Fruit fly (Drosophila melanogaster): ENCODE data around the gene CG12402.
A peak's percentile ranks its signal among the peaks of the same experiment; 100 is the strongest.

CG12402 gene

DNA sequence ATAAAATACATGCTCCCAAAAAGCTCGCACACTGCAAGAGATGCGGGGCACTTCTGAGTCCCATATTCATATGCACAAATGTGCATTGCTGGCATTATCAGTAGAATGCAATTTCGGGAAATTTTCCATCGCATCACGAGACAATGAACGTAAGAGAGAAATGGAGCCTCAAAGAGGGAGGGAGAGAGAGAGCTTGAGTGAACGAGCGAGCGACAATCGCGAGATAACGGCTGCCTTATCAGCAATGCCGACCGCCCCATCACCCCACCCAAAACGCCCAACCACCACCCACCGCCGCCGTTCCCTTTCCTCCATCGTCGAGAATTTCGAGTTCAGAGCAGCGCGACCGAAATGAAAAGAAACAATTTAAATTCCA lies 52.2 kb downstream of the CG12402 start (continued):
- TF ChIP-seq CG12155 (GFP tag; optimal IDR thresholded peaks at IDR 0.05) (no peak), peb (GFP tag; IDR thresholded peaks at IDR 0.05) (no peak), CG7271 (tag; optimal IDR thresholded peaks at IDR 0.05) (no peak), ranshi (GFP tag; IDR thresholded peaks at IDR 0.05) (no peak), repo (GFP tag; optimal IDR thresholded peaks at IDR 0.05) (no peak), Optix (GFP tag; IDR thresholded peaks at IDR 0.05) (no peak), z (GFP tag; IDR thresholded peaks at IDR 0.05) (peak; percentile 76; the same call in 2 of the 3 replicates), rib (GFP tag; IDR thresholded peaks at IDR 0.05) (0 out of 2 replicates have a peak, but pooled peaks have one; percentile 35), sisA (GFP tag; IDR thresholded peaks at IDR 0.05) (no peak), mirr (GFP tag; optimal IDR thresholded peaks at IDR 0.05) (peak; percentile 55), bowl (GFP tag; IDR thresholded peaks at IDR 0.05) (no peak), CG10543 (GFP tag; optimal IDR thresholded peaks at IDR 0.05) (peak; percentile 73), GATAe (GFP tag; conservative IDR thresholded peaks at IDR 0.05) (peak; percentile 94), cg (GFP tag; optimal IDR thresholded peaks at IDR 0.05) (peak; percentile 21), CG10366 (GFP tag; IDR thresholded peaks at IDR 0.05) (no peak), CG13123 (GFP tag; optimal IDR thresholded peaks at IDR 0.05) (no peak), br (optimal IDR thresholded peaks at IDR 0.05) (no peak), cwo (GFP tag; optimal IDR thresholded peaks at IDR 0.05) (peak; percentile 83), fd102C (GFP tag; optimal IDR thresholded peaks at IDR 0.05) (no peak), grn (GFP tag; optimal IDR thresholded peaks at IDR 0.05) (peak; percentile 69), CG1832 (GFP tag; optimal IDR thresholded peaks at IDR 0.05) (no peak), Dek (tag; optimal IDR thresholded peaks at IDR 0.05) (no peak), kni (GFP tag; optimal IDR thresholded peaks at IDR 0.05) (no peak), Mrtf (GFP tag; IDR thresholded peaks at IDR 0.05) (no peak), MESR4 (GFP tag; optimal IDR thresholded peaks at IDR 0.05) (no peak), Rx (GFP tag; IDR thresholded peaks at IDR 0.05) (no peak), sd (tag; optimal IDR thresholded peaks at IDR 0.05) (peak; percentile 92), crol (GFP tag; IDR thresholded peaks at IDR 0.05) (peak; percentile 99), CG4730 (GFP tag; IDR thresholded peaks at IDR 0.05) (no peak), CG3163 (GFP tag; optimal IDR thresholded peaks at IDR 0.05) (peak; percentile 54), unc-4 (GFP tag; IDR thresholded peaks at IDR 0.05; ENCODE audit: partially characterized antibody) (0 out of 2 replicates have a peak, but pooled peaks have one; percentile 24), Adf1 (GFP tag; IDR thresholded peaks at IDR 0.05) (peak; percentile 52), CG8944 (GFP tag; optimal IDR thresholded peaks at IDR 0.05) (no peak), Chrac-16 (GFP tag; optimal IDR thresholded peaks at IDR 0.05) (no peak), CG34376 (GFP tag; optimal IDR thresholded peaks at IDR 0.05) (peak; percentile 32), dysf (GFP tag; IDR thresholded peaks at IDR 0.05) (no peak), chinmo (GFP tag; IDR thresholded peaks at IDR 0.05; ENCODE audit: partially characterized antibody) (peak; percentile 78; the same call in 3 of the 4 replicates), chn (GFP tag; optimal IDR thresholded peaks at IDR 0.05) (no peak), CG6175 (GFP tag; IDR thresholded peaks at IDR 0.05) (no peak), Elba2 (GFP tag; optimal IDR thresholded peaks at IDR 0.05) (no peak), E2f2 (GFP tag; IDR thresholded peaks at IDR 0.05) (0 out of 2 replicates have a peak, but pooled peaks have one; percentile 2), CG1792 (GFP tag; optimal IDR thresholded peaks at IDR 0.05) (no peak), btn (GFP tag; optimal IDR thresholded peaks at IDR 0.05) (no peak)
